Fruit fly (Drosophila melanogaster) whole organism, embryonic: ENCODE measurements around the gene GstO3.

Source experiments
- B-H1 ChIP-seq: fragments of 200-800 bp; sonication (Bioruptor generic); IDR thresholded peaks from 3 replicates; pipeline ENCODE4 v1.3.6; 2022; ENCODE audit warnings: missing biosample characterization, missing genetic modification characterization
- CG11247 ChIP-seq: fragments of 200-800 bp; sonication (Bioruptor generic); IDR thresholded peaks from 2 replicates; pipeline ENCODE4 v1.3.6; 2022; ENCODE audit warnings: missing biosample characterization, missing genetic modification characterization
- CG11560 ChIP-seq: fragments of 200-800 bp; sonication (Bioruptor generic); IDR thresholded peaks from 3 replicates; pipeline ENCODE4 v1.3.6; 2022; ENCODE audit warnings: missing biosample characterization, missing genetic modification characterization
- CG12155 ChIP-seq: fragments of 200-800 bp; sonication (Bioruptor generic); optimal IDR thresholded peaks from 3 replicates; lab custom pipeline; 2016; ENCODE audit warnings: missing biosample characterization, missing genetic modification characterization
- CG13287 ChIP-seq: fragments of 200-800 bp; sonication (Bioruptor generic); IDR thresholded peaks from 2 replicates; pipeline ENCODE4 v1.3.6; 2022; ENCODE audit warnings: missing biosample characterization, missing genetic modification characterization; ENCODE audit not compliant: partially characterized antibody
- CG16779 ChIP-seq: fragments of 200-800 bp; sonication (Bioruptor generic); IDR thresholded peaks from 2 replicates; pipeline ENCODE4 v1.3.6; 2022; ENCODE audit warnings: missing biosample characterization, missing genetic modification characterization
- CG17359 ChIP-seq: fragments of 200-800 bp; sonication (Bioruptor generic); optimal IDR thresholded peaks from 3 replicates; lab custom pipeline; 2018; ENCODE audit warnings: missing biosample characterization, mild to moderate bottlenecking, missing genetic modification characterization, moderate library complexity
- CG18476 ChIP-seq: fragments of 200-800 bp; sonication (Bioruptor generic); optimal IDR thresholded peaks from 2 replicates; lab custom pipeline; 2016; ENCODE audit warnings: missing biosample characterization, mild to moderate bottlenecking, missing genetic modification characterization
- CG2199 ChIP-seq: fragments of 200-800 bp; sonication (Bioruptor generic); IDR thresholded peaks from 3 replicates; pipeline ENCODE4 v1.3.6; 2022; ENCODE audit warnings: missing biosample characterization, missing genetic modification characterization
- CG30403 ChIP-seq: fragments of 200-800 bp; sonication (Bioruptor generic); optimal IDR thresholded peaks from 3 replicates; lab custom pipeline; 2016; ENCODE audit warnings: missing biosample characterization, missing genetic modification characterization
- CG3995 ChIP-seq: fragments of 200-800 bp; sonication (Bioruptor generic); optimal IDR thresholded peaks from 3 replicates; lab custom pipeline; 2016; ENCODE audit warnings: missing biosample characterization, missing genetic modification characterization
- CG4424 ChIP-seq: fragments of 200-800 bp; sonication (Bioruptor generic); optimal IDR thresholded peaks from 3 replicates; lab custom pipeline; 2016; ENCODE audit warnings: missing biosample characterization, missing genetic modification characterization
- CG6272 ChIP-seq: fragments of 200-800 bp; sonication (Bioruptor generic); IDR thresholded peaks from 2 replicates; pipeline ENCODE4 v1.3.6; 2022; ENCODE audit warnings: missing biosample characterization, missing genetic modification characterization
- CG6654 ChIP-seq: fragments of 200-800 bp; sonication (Bioruptor generic); optimal IDR thresholded peaks from 2 replicates; lab custom pipeline; 2017; ENCODE audit warnings: missing biosample characterization, mild to moderate bottlenecking, missing genetic modification characterization
- CG6854 ChIP-seq: fragments of 200-800 bp; sonication (Bioruptor generic); optimal IDR thresholded peaks from 3 replicates; lab custom pipeline; 2017; ENCODE audit warnings: missing biosample characterization, mild to moderate bottlenecking, missing genetic modification characterization
- CG7786 ChIP-seq: fragments of 200-800 bp; sonication (Bioruptor generic); optimal IDR thresholded peaks from 2 replicates; lab custom pipeline; 2016; ENCODE audit warnings: missing biosample characterization, missing genetic modification characterization
- Dad ChIP-seq: fragments of 200-800 bp; sonication (Bioruptor generic); optimal IDR thresholded peaks from 3 replicates; lab custom pipeline; 2016; ENCODE audit warnings: missing biosample characterization, missing genetic modification characterization
- Doc2 ChIP-seq: fragments of 200-800 bp; sonication (Bioruptor generic); IDR thresholded peaks from 2 replicates; pipeline ENCODE4 v1.3.6; 2022; ENCODE audit warnings: missing biosample characterization, missing genetic modification characterization
- Dref ChIP-seq: fragments of 200-800 bp; sonication (Bioruptor generic); IDR thresholded peaks from 2 replicates; pipeline ENCODE4 v1.3.6; 2022; ENCODE audit warnings: missing biosample characterization, missing genetic modification characterization
- Ets65A ChIP-seq: fragments of 200-800 bp; sonication (Bioruptor generic); peaks from one replicate; lab custom pipeline; 2016; ENCODE audit warnings: missing biosample characterization, missing genetic modification characterization
- Fer1 ChIP-seq: fragments of 200-800 bp; sonication (Bioruptor generic); optimal IDR thresholded peaks from 2 replicates; lab custom pipeline; 2017; ENCODE audit warnings: missing biosample characterization, mild to moderate bottlenecking, missing genetic modification characterization
- Gsc ChIP-seq: fragments of 200-800 bp; sonication (Bioruptor generic); IDR thresholded peaks from 2 replicates; pipeline ENCODE4 v1.3.6; 2022; ENCODE audit warnings: missing biosample characterization, missing genetic modification characterization
- Kr ChIP-seq: fragments of 200-800 bp; sonication (Bioruptor generic); optimal IDR thresholded peaks from 2 replicates; lab custom pipeline; 2017; ENCODE audit warnings: missing biosample characterization, mild to moderate bottlenecking, missing genetic modification characterization
- MTF-1 ChIP-seq: fragments of 200-800 bp; sonication (Bioruptor generic); optimal IDR thresholded peaks from 2 replicates; lab custom pipeline; 2018; ENCODE audit warnings: missing biosample characterization, mild to moderate bottlenecking, missing genetic modification characterization, borderline replicate concordance
- Mrtf ChIP-seq: fragments of 200-800 bp; sonication (Bioruptor generic); IDR thresholded peaks from 3 replicates; pipeline ENCODE4 v1.3.6; 2022; ENCODE audit warnings: missing biosample characterization, missing genetic modification characterization
- NC2α ChIP-seq: fragments of 200-800 bp; sonication (Bioruptor generic); optimal IDR thresholded peaks from 2 replicates; lab custom pipeline; 2016; ENCODE audit warnings: missing biosample characterization, missing genetic modification characterization
- Optix ChIP-seq: fragments of 200-800 bp; sonication (Bioruptor generic); IDR thresholded peaks from 3 replicates; pipeline ENCODE4 v1.3.6; 2022; ENCODE audit warnings: missing biosample characterization, missing genetic modification characterization
- Pdp1 ChIP-seq, 2 experiments: fragments of 200-800 bp; sonication (Bioruptor generic); optimal IDR thresholded peaks; 3 replicates each; lab custom pipeline; 2016; ENCODE audit warnings: missing biosample characterization in 2 of 2, missing genetic modification characterization in 2 of 2, mild to moderate bottlenecking in 1 of 2, moderate library complexity in 1 of 2
- Sox100B ChIP-seq: fragments of 200-800 bp; sonication (Bioruptor generic); optimal IDR thresholded peaks from 3 replicates; lab custom pipeline; 2018; ENCODE audit warnings: missing biosample characterization, mild to moderate bottlenecking, missing genetic modification characterization
- TFAM ChIP-seq: fragments of 200-800 bp; sonication (Bioruptor generic); optimal IDR thresholded peaks from 2 replicates; lab custom pipeline; 2017; ENCODE audit warnings: missing biosample characterization, missing genetic modification characterization, inconsistent platforms
- abd-A ChIP-seq: fragments of 200-800 bp; sonication (Bioruptor generic); optimal IDR thresholded peaks from 3 replicates; lab custom pipeline; 2019; ENCODE audit warnings: missing biosample characterization, mild to moderate bottlenecking, missing genetic modification characterization, moderate library complexity
- ara ChIP-seq: fragments of 200-800 bp; sonication (Bioruptor generic); IDR thresholded peaks from 2 replicates; pipeline ENCODE4 v1.3.6; 2022; ENCODE audit warnings: missing biosample characterization, missing genetic modification characterization
- ci ChIP-seq: fragments of 200-800 bp; sonication (Bioruptor generic); IDR thresholded peaks from 3 replicates; pipeline ENCODE4 v1.3.6; 2022; ENCODE audit warnings: missing biosample characterization, missing genetic modification characterization
- dmrt11E ChIP-seq: fragments of 200-800 bp; sonication (Bioruptor generic); optimal IDR thresholded peaks from 3 replicates; lab custom pipeline; 2018; ENCODE audit warnings: missing biosample characterization, mild to moderate bottlenecking, missing genetic modification characterization, moderate library complexity
- fru ChIP-seq: fragments of >200 bp; optimal IDR thresholded peaks from 2 replicates; lab custom pipeline; 2017
- gem ChIP-seq: fragments of 200-800 bp; sonication (Bioruptor generic); optimal IDR thresholded peaks from 2 replicates; lab custom pipeline; 2019; ENCODE audit warnings: missing biosample characterization, mild to moderate bottlenecking, missing genetic modification characterization, moderate library complexity
- gfzf ChIP-seq: fragments of 200-800 bp; sonication (Bioruptor generic); optimal IDR thresholded peaks from 2 replicates; lab custom pipeline; 2016; ENCODE audit warnings: missing biosample characterization, mild to moderate bottlenecking, missing genetic modification characterization, moderate library complexity
- grn ChIP-seq: fragments of 200-800 bp; sonication (Bioruptor generic); optimal IDR thresholded peaks from 3 replicates; lab custom pipeline; 2017; ENCODE audit warnings: missing biosample characterization, missing genetic modification characterization
- gsb ChIP-seq: fragments of 200-800 bp; sonication (Bioruptor generic); IDR thresholded peaks from 2 replicates; pipeline ENCODE4 v1.3.6; 2022; ENCODE audit warnings: missing biosample characterization, missing genetic modification characterization
- hbn ChIP-seq: fragments of 200-800 bp; sonication (Bioruptor generic); IDR thresholded peaks from 2 replicates; pipeline ENCODE4 v1.3.6; 2022; ENCODE audit warnings: missing biosample characterization, missing genetic modification characterization; ENCODE audit not compliant: partially characterized antibody
- pfk ChIP-seq: fragments of 200-800 bp; sonication (Bioruptor generic); optimal IDR thresholded peaks from 2 replicates; lab custom pipeline; 2018; ENCODE audit warnings: missing biosample characterization, mild to moderate bottlenecking, missing genetic modification characterization, moderate library complexity
- prd ChIP-seq, 3 experiments: fragments of >200 bp in 2 of 3; fragments of 200-800 bp in 1 of 3; sonication (Bioruptor generic) in 1 of 3; optimal IDR thresholded peaks in 2 of 3; IDR thresholded peaks in 1 of 3; 2 replicates in 2 of 3; 3 replicates in 1 of 3; pipeline versions ENCODE4 v1.3.6 to Lab custom; 2017 to 2022; ENCODE audit warnings: missing biosample characterization in 1 of 3, missing genetic modification characterization in 1 of 3
- pros ChIP-seq: fragments of 200-800 bp; sonication (Bioruptor generic); optimal IDR thresholded peaks from 3 replicates; lab custom pipeline; 2019; ENCODE audit warnings: missing biosample characterization, mild to moderate bottlenecking, missing genetic modification characterization, moderate library complexity
- schlank ChIP-seq: fragments of 200-800 bp; sonication (Bioruptor generic); optimal IDR thresholded peaks from 2 replicates; lab custom pipeline; 2018; ENCODE audit warnings: missing biosample characterization, mild to moderate bottlenecking, missing genetic modification characterization
- sima ChIP-seq: fragments of 200-800 bp; sonication (Bioruptor generic); optimal IDR thresholded peaks from 2 replicates; lab custom pipeline; 2016; ENCODE audit warnings: missing biosample characterization, missing genetic modification characterization
- slbo ChIP-seq: fragments of 200-800 bp; sonication (Bioruptor generic); IDR thresholded peaks from 2 replicates; pipeline ENCODE4 v1.3.6; 2022; ENCODE audit warnings: missing biosample characterization, missing genetic modification characterization
- tio ChIP-seq: fragments of 200-800 bp; sonication (Bioruptor generic); optimal IDR thresholded peaks from 2 replicates; lab custom pipeline; 2017; ENCODE audit warnings: missing biosample characterization, missing genetic modification characterization, inconsistent platforms
- tup ChIP-seq: fragments of 200-800 bp; sonication (Bioruptor generic); optimal IDR thresholded peaks from 2 replicates; lab custom pipeline; 2016; ENCODE audit warnings: missing biosample characterization, mild to moderate bottlenecking, missing genetic modification characterization, moderate library complexity
- z ChIP-seq: fragments of 200-800 bp; sonication (Bioruptor generic); IDR thresholded peaks from 3 replicates; pipeline ENCODE4 v1.3.6; 2022; ENCODE audit warnings: missing biosample characterization, missing genetic modification characterization
- zf30C ChIP-seq: fragments of 200-800 bp; sonication (Bioruptor generic); optimal IDR thresholded peaks from 3 replicates; lab custom pipeline; 2018; ENCODE audit warnings: missing biosample characterization, mild to moderate bottlenecking, missing genetic modification characterization

Gene GstO3

dm6 chr3L:8525691-8526421 lies 7.2 kb downstream of the GstO3 start (continued):
- no peak for TF ChIP-seq TFAM (GFP tag; lab: Kevin White, UChicago)
- TF ChIP-seq schlank (tag; lab: Kevin White, UChicago): no peak
- peak; percentile 39 for TF ChIP-seq MTF-1 (GFP tag; lab: Kevin White, UChicago)
- TF ChIP-seq ara: 0 out of 2 replicates have a peak, but pooled peaks have one; percentile 25
- TF ChIP-seq pros (GFP tag; lab: Kevin White, UChicago): peak; percentile 12
- no peak for TF ChIP-seq pfk
- peak; percentile 13 for TF ChIP-seq CG4424 (GFP tag; lab: Kevin White, UChicago)
- peak; percentile 41 to 92 for TF ChIP-seq Pdp1 (GFP tag; optimal IDR thresholded peaks at IDR 0.05; lab: Kevin White, UChicago)
- TF ChIP-seq z (GFP tag; lab: Robert Waterston, UW): no peak; the same call in 2 of the 3 replicates
- 0 out of 3 replicates have a peak, but pooled peaks have one; percentile 37 for TF ChIP-seq CG2199 (GFP tag; lab: Robert Waterston, UW)
- TF ChIP-seq tio: no peak
- no peak for TF ChIP-seq abd-A (tag; lab: Kevin White, UChicago)
- TF ChIP-seq gsb: no peak
- peak; percentile 45 for TF ChIP-seq CG30403 (GFP tag; lab: Kevin White, UChicago)
- no peak for TF ChIP-seq sima (GFP tag; lab: Kevin White, UChicago)
- TF ChIP-seq zf30C (GFP tag; lab: Kevin White, UChicago): no peak
- TF ChIP-seq Dad (GFP tag; lab: Kevin White, UChicago): no peak
- TF ChIP-seq CG12155 (GFP tag; lab: Kevin White, UChicago): peak; percentile 32
- no peak for TF ChIP-seq CG18476 (GFP tag; lab: Kevin White, UChicago)
- no peak for TF ChIP-seq CG6654 (GFP tag; lab: Kevin White, UChicago)
- no peak for TF ChIP-seq CG16779 (GFP tag; lab: Robert Waterston, UW)
- TF ChIP-seq CG6272 (GFP tag; lab: Robert Waterston, UW): no peak
- TF ChIP-seq Fer1 (GFP tag; lab: Kevin White, UChicago): peak; percentile 63
- TF ChIP-seq Ets65A (GFP tag; lab: Kevin White, UChicago): peak; percentile 48
- peak; percentile 19 for TF ChIP-seq CG17359 (tag; lab: Kevin White, UChicago)
- TF ChIP-seq Gsc (GFP tag; lab: Robert Waterston, UW): no peak
- no peak for TF ChIP-seq Mrtf (GFP tag; lab: Robert Waterston, UW)
- TF ChIP-seq hbn (GFP tag; lab: Robert Waterston, UW): no peak
- TF ChIP-seq slbo: peak; percentile 28; the same call in 1 of the 2 replicates
- no peak for TF ChIP-seq NC2α (GFP tag; lab: Kevin White, UChicago)
- TF ChIP-seq B-H1 (GFP tag; lab: Robert Waterston, UW): no peak; the same call in 2 of the 3 replicates
- TF ChIP-seq Sox100B (GFP tag; lab: Kevin White, UChicago): peak; percentile 33
- peak; percentile 97 for TF ChIP-seq grn (GFP tag; lab: Kevin White, UChicago)
- no peak for TF ChIP-seq ci
- TF ChIP-seq gem (tag; lab: Kevin White, UChicago): peak; percentile 54
- no peak for TF ChIP-seq CG3995 (GFP tag; lab: Kevin White, UChicago)
- TF ChIP-seq CG13287 (GFP tag; lab: Robert Waterston, UW): no peak
- TF ChIP-seq fru: no peak
- no peak for TF ChIP-seq CG11247 (GFP tag; lab: Robert Waterston, UW)
- TF ChIP-seq Kr (GFP tag; lab: Kevin White, UChicago): no peak
- no peak for TF ChIP-seq Doc2 (GFP tag; lab: Robert Waterston, UW)
- no peak for TF ChIP-seq Dref
- TF ChIP-seq prd (optimal IDR thresholded peaks at IDR 0.05; lab: Kevin White, UChicago): no peak
- TF ChIP-seq prd (GFP tag; IDR thresholded peaks at IDR 0.05; lab: Robert Waterston, UW): peak; percentile 13; the same call in 1 of the 3 replicates
- no peak for TF ChIP-seq Optix (GFP tag; lab: Robert Waterston, UW)
- TF ChIP-seq CG7786: peak; percentile 57
- TF ChIP-seq gfzf (GFP tag; lab: Kevin White, UChicago): no peak
- no peak for TF ChIP-seq dmrt11E (tag; lab: Kevin White, UChicago)
- peak; percentile 27 for TF ChIP-seq CG6854 (GFP tag; lab: Kevin White, UChicago)
- no peak for TF ChIP-seq tup
- no peak for TF ChIP-seq CG11560 (tag; lab: Robert Waterston, UW)
